Worm (Caenorhabditis elegans) whole organism, late embryonic: ENCODE results near the gene lgc-28.

ENCODE experiments used
- C08G9.2 ChIP-seq: sonication (generic microtip); optimal IDR thresholded peaks from 2 replicates; lab custom pipeline; 2016; ENCODE audit warnings: mild to moderate bottlenecking, missing genetic modification characterization, moderate library complexity, missing compliant biosample characterization
- F13H6.1 ChIP-seq: sonication (generic microtip); optimal IDR thresholded peaks from 2 replicates; lab custom pipeline; 2016; ENCODE audit warnings: missing genetic modification characterization, missing compliant biosample characterization
- K09A11.1 ChIP-seq: sonication (generic microtip); optimal IDR thresholded peaks from 2 replicates; lab custom pipeline; 2017; ENCODE audit warnings: antibody characterized with exemption, mild to moderate bottlenecking, missing genetic modification characterization, missing compliant biosample characterization; ENCODE audit not compliant: insufficient read depth
- T23F11.4 ChIP-seq: fragments of 200-800 bp; sonication (Bioruptor generic); optimal IDR thresholded peaks from 2 replicates; lab custom pipeline; 2018; ENCODE audit warnings: mild to moderate bottlenecking, missing genetic modification characterization, missing compliant biosample characterization
- ceh-18 ChIP-seq: sonication (generic microtip); optimal IDR thresholded peaks from 2 replicates; lab custom pipeline; 2016; ENCODE audit warnings: missing genetic modification characterization, missing compliant biosample characterization
- ceh-19 ChIP-seq: fragments of 200-800 bp; sonication (Bioruptor generic); optimal IDR thresholded peaks from 2 replicates; lab custom pipeline; 2018; ENCODE audit warnings: mild to moderate bottlenecking, missing genetic modification characterization, missing compliant biosample characterization
- ceh-22 ChIP-seq: sonication (generic microtip); optimal IDR thresholded peaks from 2 replicates; lab custom pipeline; 2017; ENCODE audit warnings: missing biosample characterization, missing genetic modification characterization
- ceh-31 ChIP-seq: sonication (generic microtip); optimal IDR thresholded peaks from 2 replicates; lab custom pipeline; 2016; ENCODE audit warnings: missing genetic modification characterization, missing compliant biosample characterization
- ceh-34 ChIP-seq: sonication (generic microtip); optimal IDR thresholded peaks from 2 replicates; lab custom pipeline; 2016; ENCODE audit warnings: mild to moderate bottlenecking, missing genetic modification characterization, missing compliant biosample characterization
- ceh-45 ChIP-seq: fragments of 200-800 bp; sonication (Bioruptor generic); IDR thresholded peaks from 2 replicates; pipeline ENCODE4 v1.3.6; 2022; ENCODE audit warnings: missing genetic modification reagents, missing genetic modification characterization, missing compliant biosample characterization
- ceh-6 ChIP-seq: fragments of 200-800 bp; sonication (Bioruptor generic); optimal IDR thresholded peaks from 2 replicates; lab custom pipeline; 2018; ENCODE audit warnings: mild to moderate bottlenecking, missing genetic modification characterization, missing compliant biosample characterization
- dve-1 ChIP-seq: sonication (generic microtip); optimal IDR thresholded peaks from 2 replicates; lab custom pipeline; 2017; ENCODE audit warnings: antibody characterized with exemption, mild to moderate bottlenecking, missing genetic modification characterization, missing compliant biosample characterization
- elt-2 ChIP-seq: sonication (generic microtip); optimal IDR thresholded peaks from 2 replicates; lab custom pipeline; 2016; ENCODE audit warnings: missing genetic modification reagents, missing genetic modification characterization, missing compliant biosample characterization
- elt-4 ChIP-seq: sonication (generic microtip); optimal IDR thresholded peaks from 2 replicates; lab custom pipeline; 2016; ENCODE audit warnings: missing genetic modification characterization, missing compliant biosample characterization
- fax-1 ChIP-seq: sonication (generic microtip); optimal IDR thresholded peaks from 2 replicates; lab custom pipeline; 2016; ENCODE audit warnings: missing genotype, missing genetic modification characterization, missing compliant biosample characterization
- fkh-10 ChIP-seq: fragments of 150-350 bp; optimal IDR thresholded peaks from 2 replicates; lab custom pipeline; 2014; ENCODE audit warnings: missing biosample characterization, missing genetic modification reagents, missing genetic modification characterization
- hlh-15 ChIP-seq: sonication (generic microtip); optimal IDR thresholded peaks from 2 replicates; lab custom pipeline; 2016; ENCODE audit warnings: missing genetic modification characterization, missing compliant biosample characterization
- hlh-30 ChIP-seq: sonication (generic microtip); optimal IDR thresholded peaks from 2 replicates; lab custom pipeline; 2017; ENCODE audit warnings: antibody characterized with exemption, missing genetic modification characterization, missing compliant biosample characterization; ENCODE audit not compliant: insufficient read depth
- hlh-8 ChIP-seq: sonication (generic microtip); optimal IDR thresholded peaks from 2 replicates; lab custom pipeline; 2016; ENCODE audit warnings: missing genotype, missing genetic modification characterization, missing compliant biosample characterization
- lim-6 ChIP-seq: sonication (generic microtip); optimal IDR thresholded peaks from 2 replicates; lab custom pipeline; 2016; ENCODE audit warnings: missing genetic modification characterization, missing compliant biosample characterization
- nhr-11 ChIP-seq: fragments of 150-350 bp; optimal IDR thresholded peaks from 2 replicates; lab custom pipeline; 2014; ENCODE audit warnings: missing biosample characterization, missing genetic modification characterization
- nhr-232 ChIP-seq: sonication (generic microtip); optimal IDR thresholded peaks from 2 replicates; lab custom pipeline; 2016; ENCODE audit warnings: missing genetic modification characterization, missing compliant biosample characterization
- npax-4 ChIP-seq: sonication (generic microtip); optimal IDR thresholded peaks from 2 replicates; lab custom pipeline; 2016; ENCODE audit warnings: missing genetic modification characterization, missing compliant biosample characterization
- odd-2 ChIP-seq: sonication (generic microtip); optimal IDR thresholded peaks from 2 replicates; lab custom pipeline; 2017; ENCODE audit warnings: antibody characterized with exemption, mild to moderate bottlenecking, missing genetic modification characterization, missing compliant biosample characterization
- pag-3 ChIP-seq: sonication (generic microtip); optimal IDR thresholded peaks from 2 replicates; lab custom pipeline; 2016; ENCODE audit warnings: missing compliant biosample characterization, missing genetic modification characterization, borderline replicate concordance
- pat-9 ChIP-seq: fragments of 200-800 bp; sonication (Bioruptor generic); optimal IDR thresholded peaks from 2 replicates; lab custom pipeline; 2018; ENCODE audit warnings: mild to moderate bottlenecking, missing genetic modification characterization, moderate library complexity, missing compliant biosample characterization
- pha-2 ChIP-seq: sonication (generic microtip); optimal IDR thresholded peaks from 2 replicates; lab custom pipeline; 2017; ENCODE audit warnings: mild to moderate bottlenecking, missing genetic modification characterization, missing compliant biosample characterization
- pha-4 ChIP-seq: fragments of 150-350 bp; optimal IDR thresholded peaks from 2 replicates; lab custom pipeline; 2018; ENCODE audit warnings: missing biosample characterization, missing genetic modification reagents, missing genetic modification characterization
- pros-1 ChIP-seq: fragments of 150-350 bp; optimal IDR thresholded peaks from 2 replicates; lab custom pipeline; 2014; ENCODE audit warnings: missing biosample characterization, missing genetic modification reagents, missing genetic modification characterization
- rnt-1 ChIP-seq: sonication (generic microtip); optimal IDR thresholded peaks from 2 replicates; lab custom pipeline; 2016; ENCODE audit warnings: missing genetic modification characterization, missing compliant biosample characterization
- sdc-2 ChIP-seq: sonication (generic microtip); optimal IDR thresholded peaks from 2 replicates; lab custom pipeline; 2016; ENCODE audit warnings: missing genotype, missing genetic modification characterization, missing compliant biosample characterization
- sox-2 ChIP-seq: fragments of 200-800 bp; sonication (Bioruptor generic); IDR thresholded peaks from 2 replicates; pipeline ENCODE4 v1.3.6; 2022; ENCODE audit warnings: missing genetic modification reagents, missing genetic modification characterization, missing compliant biosample characterization
- tbx-2 ChIP-seq: sonication (generic microtip); optimal IDR thresholded peaks from 2 replicates; lab custom pipeline; 2016; ENCODE audit warnings: missing genetic modification characterization, missing compliant biosample characterization
- unc-3 ChIP-seq, 2 experiments: fragments of 200-800 bp in 1 of 2; sonication (Bioruptor generic) in 1 of 2; sonication (generic microtip) in 1 of 2; conservative IDR thresholded peaks in 1 of 2; optimal IDR thresholded peaks in 1 of 2; 2 replicates each; pipeline versions ENCODE4 v1.3.6 to Lab custom; 2016 to 2022; ENCODE audit warnings: missing compliant biosample characterization in 2 of 2, missing genetic modification characterization in 2 of 2, missing genetic modification reagents in 1 of 2
- unc-55 ChIP-seq: sonication (generic microtip); optimal IDR thresholded peaks from 2 replicates; lab custom pipeline; 2017; ENCODE audit warnings: missing biosample characterization, missing genetic modification reagents, missing genetic modification characterization
- unc-86 ChIP-seq: sonication (generic microtip); optimal IDR thresholded peaks from 2 replicates; lab custom pipeline; 2016; ENCODE audit warnings: missing genetic modification characterization, missing compliant biosample characterization

Gene lgc-28

DNA sequence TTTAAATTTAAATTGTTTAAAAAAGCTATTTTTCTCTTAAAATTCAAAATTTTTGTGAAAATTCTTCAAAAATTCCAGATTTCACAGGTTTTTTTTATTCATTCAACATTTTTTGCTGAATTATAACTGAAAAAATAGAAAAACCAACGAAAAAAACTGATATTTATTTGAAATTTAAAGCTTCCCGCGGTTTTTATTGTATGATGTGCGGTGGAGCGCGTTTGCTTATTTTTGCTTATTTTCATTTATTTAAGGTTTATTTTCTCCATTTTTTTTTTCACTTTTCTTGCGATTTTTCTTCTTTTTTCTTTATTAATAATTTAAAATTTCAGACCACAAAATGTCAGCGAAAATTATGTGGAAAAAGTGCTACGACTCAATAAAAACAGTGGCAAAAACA, 13.2 kb downstream of the lgc-28 start, which contains the start of gene F22E5.9:
Gene F22E5.9, plus strand, starts transcription at position 327 of the 400 bp plus-strand sequence.
- TF ChIP-seq unc-86 (no peak), fkh-10 (GFP tag; lab: Kevin White, UChicago) (no peak), ceh-31 (no peak), T23F11.4 (GFP tag; lab: Kevin White, UChicago) (no peak), rnt-1 (tag; lab: Kevin White, UChicago) (no peak), elt-2 (tag; lab: Kevin White, UChicago) (no peak), odd-2 (tag; lab: Kevin White, UChicago) (no peak), sdc-2 (tag; lab: Kevin White, UChicago) (no peak), dve-1 (tag; lab: Kevin White, UChicago) (no peak), ceh-19 (GFP tag; lab: Kevin White, UChicago) (no peak), pros-1 (no peak), tbx-2 (no peak), pha-4 (tag; lab: Kevin White, UChicago) (no peak), ceh-45 (no peak), hlh-30 (no peak), K09A11.1 (no peak)

DNA sequence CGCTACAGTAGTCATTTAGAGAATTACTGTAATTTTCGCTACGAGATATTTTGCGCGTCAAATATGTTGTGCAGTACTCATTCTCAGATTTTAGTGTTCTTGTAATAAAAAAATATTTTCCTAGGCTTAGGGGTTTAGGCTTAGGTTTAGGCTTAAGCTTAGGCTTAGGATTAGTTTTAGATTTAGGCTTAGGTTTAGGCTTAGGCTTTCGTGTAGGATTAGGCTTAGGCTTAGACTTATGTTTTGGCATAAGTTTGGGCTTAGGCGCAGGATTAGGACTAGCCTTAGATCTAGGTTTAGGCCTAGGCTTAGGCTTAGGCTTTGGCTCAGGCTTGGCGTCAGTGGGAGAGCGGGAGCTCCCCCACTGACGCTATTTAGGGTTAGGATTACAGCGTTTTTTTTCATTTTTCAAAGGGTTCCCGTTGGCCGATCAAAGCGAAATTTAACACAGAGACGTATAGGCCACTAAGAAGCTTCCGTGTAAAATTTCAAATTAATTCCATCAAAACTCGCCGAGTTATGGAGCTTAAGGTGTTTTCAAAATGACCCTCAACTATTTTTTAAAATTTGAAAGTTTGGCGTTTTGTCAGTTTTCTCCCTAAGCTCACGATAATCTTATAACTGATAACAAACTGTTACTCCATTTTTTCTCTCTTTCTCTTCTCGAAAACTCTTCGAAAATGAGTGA, 14.7 kb downstream of the lgc-28 start, which contains the start of gene F22E5.8:
Gene F22E5.8, plus strand, starts transcription at position 638 of the 688 bp plus-strand sequence.
- TF ChIP-seq dve-1 (tag; lab: Kevin White, UChicago), result peak; percentile 75

DNA sequence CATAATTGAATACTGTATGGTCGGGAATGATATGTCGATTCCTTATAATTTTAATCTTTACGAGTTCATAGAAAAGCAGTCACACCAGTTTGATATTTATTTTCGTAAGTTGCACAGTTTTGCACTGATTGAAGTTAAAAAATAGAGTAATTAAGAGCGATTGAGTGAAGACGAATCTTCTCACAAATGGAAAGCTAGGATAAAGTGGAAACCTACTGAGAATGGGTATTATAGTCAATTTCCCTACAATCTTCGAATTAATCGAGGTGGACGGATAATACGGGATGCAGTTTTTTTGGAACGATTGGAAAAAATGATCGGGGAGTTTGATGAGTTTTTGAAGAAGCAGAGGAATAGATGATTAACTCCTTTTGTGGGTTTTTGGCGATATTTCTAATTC, 16.1 kb downstream of the lgc-28 start, which contains the start of gene F22E5.23:
Gene F22E5.23, plus strand, starts transcription at position 301 of the 400 bp plus-strand sequence.
- TF ChIP-seq pha-2 (tag; lab: Kevin White, UChicago), result no peak
- no peak for TF ChIP-seq C08G9.2 (tag; lab: Kevin White, UChicago)
- TF ChIP-seq unc-55, result no peak
- TF ChIP-seq nhr-11 (tag; lab: Kevin White, UChicago), result no peak
- TF ChIP-seq ceh-34 (tag; lab: Kevin White, UChicago), result no peak
- no peak for TF ChIP-seq npax-4 (tag; lab: Kevin White, UChicago)
- TF ChIP-seq ceh-45, result no peak
- TF ChIP-seq pag-3 (tag; lab: Kevin White, UChicago), result no peak
- no peak for TF ChIP-seq unc-3 (GFP tag; conservative IDR thresholded peaks at IDR 0.05; lab: Robert Waterston, UW)
- TF ChIP-seq unc-3 (tag; optimal IDR thresholded peaks at IDR 0.05; lab: Kevin White, UChicago), result no peak
- TF ChIP-seq hlh-30, result no peak
- TF ChIP-seq ceh-18 (tag; lab: Kevin White, UChicago), result no peak
- no peak for TF ChIP-seq pros-1
- TF ChIP-seq nhr-232, result no peak
- no peak for TF ChIP-seq elt-4 (tag; lab: Kevin White, UChicago)
- TF ChIP-seq hlh-8 (tag; lab: Kevin White, UChicago), result no peak

DNA sequence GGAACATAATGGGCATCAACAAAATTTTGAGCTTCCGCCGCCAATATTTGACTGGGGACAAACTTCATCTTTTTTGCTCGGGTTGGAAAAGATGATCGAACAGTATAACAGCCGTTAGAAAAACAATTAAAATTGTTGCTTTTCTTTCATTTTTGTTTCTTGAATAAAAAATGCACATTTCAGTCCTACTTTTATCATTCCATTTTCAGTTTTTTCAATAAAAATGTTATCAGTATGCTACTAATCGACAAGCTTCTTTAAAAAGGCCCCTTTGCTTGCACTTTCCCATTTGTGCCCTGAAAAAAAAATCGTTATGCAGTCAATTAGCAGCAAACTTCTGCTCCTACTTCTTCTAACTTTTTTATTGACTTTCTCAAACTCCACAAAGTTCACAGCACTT, 16.9 kb downstream of the lgc-28 start, which contains the start of gene F22E5.7:
Gene F22E5.7, plus strand, starts transcription at position 301 of the 400 bp plus-strand sequence.
- TF ChIP-seq elt-4 (tag; lab: Kevin White, UChicago) (no peak), K09A11.1 (no peak), lim-6 (no peak), sox-2 (GFP tag; lab: Robert Waterston, UW) (no peak), fax-1 (tag; lab: Kevin White, UChicago) (no peak), hlh-15 (tag; lab: Kevin White, UChicago) (no peak), ceh-22 (tag; lab: Kevin White, UChicago) (no peak), ceh-6 (no peak), pag-3 (tag; lab: Kevin White, UChicago) (no peak), pat-9 (no peak), ceh-45 (no peak), dve-1 (tag; lab: Kevin White, UChicago) (no peak), odd-2 (tag; lab: Kevin White, UChicago) (no peak), F13H6.1 (tag; lab: Kevin White, UChicago) (no peak), nhr-11 (tag; lab: Kevin White, UChicago) (no peak)
